Worm (Caenorhabditis elegans) whole organism, L2 larva: ENCODE results near the gene enee-1.

Experiments
- aly-2 ChIP-seq: fragments of 150-350 bp; optimal IDR thresholded peaks from 2 replicates; lab custom pipeline; 2014; ENCODE audit warnings: missing biosample characterization, missing genetic modification characterization
- nhr-237 ChIP-seq: fragments of 150-350 bp; optimal IDR thresholded peaks from 2 replicates; lab custom pipeline; 2014; ENCODE audit warnings: missing biosample characterization, missing genetic modification characterization

ce11 chrII:24559-24998, at the start of gene enee-1:
- no peak for TF ChIP-seq nhr-237
- no peak for TF ChIP-seq aly-2 (tag; lab: Kevin White, UChicago)
